Worm (Caenorhabditis elegans) whole organism, L4 larva: ENCODE measurements around the gene srz-6.

Experiments
- D1046.2 ChIP-seq: fragments of 200-800 bp; sonication (Bioruptor generic); IDR thresholded peaks from 2 replicates; pipeline ENCODE4 v1.3.6; 2022; ENCODE audit warnings: missing genetic modification characterization, missing compliant biosample characterization
- F44E2.7 ChIP-seq: fragments of 200-800 bp; sonication (Bioruptor generic); IDR thresholded peaks from 2 replicates; pipeline ENCODE4 v2.1.2; 2022; ENCODE audit warnings: missing genetic modification characterization, missing compliant biosample characterization
- R02D3.7 ChIP-seq: fragments of 150-350 bp; sonication (generic microtip); optimal IDR thresholded peaks from 3 replicates; lab custom pipeline; 2014; ENCODE audit warnings: missing biosample characterization, missing genetic modification characterization
- T26A8.4 ChIP-seq: fragments of 200-800 bp; sonication (Bioruptor generic); IDR thresholded peaks from 2 replicates; pipeline ENCODE4 v1.3.6; 2022; ENCODE audit warnings: missing genetic modification characterization, missing compliant biosample characterization
- Y105C5A.15 ChIP-seq: fragments of 200-800 bp; sonication (Bioruptor generic); IDR thresholded peaks from 2 replicates; pipeline ENCODE4 v1.3.6; 2022; ENCODE audit warnings: missing genetic modification characterization, missing compliant biosample characterization
- Y5F2A.4 ChIP-seq: fragments of 200-800 bp; sonication (Bioruptor generic); optimal IDR thresholded peaks from 2 replicates; lab custom pipeline; 2018; ENCODE audit warnings: mild to moderate bottlenecking, missing genetic modification characterization, missing compliant biosample characterization
- ZK337.2 ChIP-seq: fragments of 200-800 bp; sonication (Bioruptor generic); IDR thresholded peaks from 2 replicates; pipeline ENCODE4 v1.3.6; 2022; ENCODE audit warnings: missing genetic modification reagents, missing genetic modification characterization, missing compliant biosample characterization
- ZK546.5 ChIP-seq, 2 experiments: sonication (generic microtip); optimal IDR thresholded peaks; 2 replicates each; lab custom pipeline; 2017; ENCODE audit warnings: missing biosample characterization in 2 of 2, missing genetic modification characterization in 2 of 2
- aha-1 ChIP-seq: fragments of 150-350 bp; peaks from one replicate; lab custom pipeline; 2014; ENCODE audit warnings: missing biosample characterization, missing genetic modification characterization
- aly-2 ChIP-seq: sonication (generic microtip); optimal IDR thresholded peaks from 2 replicates; lab custom pipeline; 2018; ENCODE audit warnings: missing biosample characterization, missing genetic modification characterization
- ama-1 ChIP-seq: fragments of 150-350 bp; optimal IDR thresholded peaks from 2 replicates; lab custom pipeline; 2014; ENCODE audit warnings: inconsistent platforms, mixed read lengths
- arid-1 ChIP-seq: fragments of 200-800 bp; sonication (Bioruptor generic); conservative IDR thresholded peaks from 2 replicates; pipeline ENCODE4 v1.3.6; 2022; ENCODE audit warnings: missing genetic modification reagents, missing genetic modification characterization, missing compliant biosample characterization
- dmd-6 ChIP-seq: fragments of 200-800 bp; sonication (Bioruptor generic); IDR thresholded peaks from 2 replicates; pipeline ENCODE4 v1.3.6; 2022; ENCODE audit warnings: missing genetic modification reagents, missing genetic modification characterization, missing compliant biosample characterization
- dmd-9 ChIP-seq: fragments of 200-800 bp; sonication (Bioruptor generic); IDR thresholded peaks from 2 replicates; pipeline ENCODE4 v1.3.6; 2022; ENCODE audit warnings: missing genetic modification reagents, missing genetic modification characterization, missing compliant biosample characterization
- dpl-1 ChIP-seq: fragments of 150-350 bp; optimal IDR thresholded peaks from 2 replicates; lab custom pipeline; 2014; ENCODE audit warnings: missing biosample characterization, missing genetic modification reagents, missing genetic modification characterization
- duxl-1 ChIP-seq: sonication (generic microtip); optimal IDR thresholded peaks from 2 replicates; lab custom pipeline; 2016; ENCODE audit warnings: mild to moderate bottlenecking, missing genetic modification characterization, moderate library complexity, missing compliant biosample characterization; ENCODE audit not compliant: poor library complexity
- egl-43 ChIP-seq: fragments of 200-800 bp; sonication (Bioruptor generic); IDR thresholded peaks from 2 replicates; pipeline ENCODE4 v1.3.6; 2022; ENCODE audit warnings: missing genetic modification reagents, missing genetic modification characterization, missing compliant biosample characterization
- fkh-10 ChIP-seq: fragments of 150-350 bp; optimal IDR thresholded peaks from 2 replicates; lab custom pipeline; 2014; ENCODE audit warnings: missing biosample characterization, missing genetic modification reagents, missing genetic modification characterization
- gei-8 ChIP-seq: fragments of 200-800 bp; sonication (Bioruptor generic); optimal IDR thresholded peaks from 2 replicates; lab custom pipeline; 2018; ENCODE audit warnings: mild to moderate bottlenecking, missing genetic modification characterization, missing compliant biosample characterization
- hlh-11 ChIP-seq: fragments of 200-800 bp; sonication (Bioruptor generic); optimal IDR thresholded peaks from 2 replicates; lab custom pipeline; 2018; ENCODE audit warnings: mild to moderate bottlenecking, missing genetic modification characterization, missing compliant biosample characterization
- hlh-30 ChIP-seq: sonication (generic microtip); optimal IDR thresholded peaks from 2 replicates; lab custom pipeline; 2017; ENCODE audit warnings: antibody characterized with exemption, mild to moderate bottlenecking, missing genetic modification characterization, missing compliant biosample characterization; ENCODE audit not compliant: insufficient read depth
- lin-1 ChIP-seq: fragments of 200-800 bp; sonication (Bioruptor generic); IDR thresholded peaks from 2 replicates; pipeline ENCODE4 v1.3.6; 2022; ENCODE audit warnings: missing genetic modification reagents, missing genetic modification characterization, missing compliant biosample characterization
- mxl-2 ChIP-seq: fragments of 200-800 bp; sonication (Bioruptor generic); conservative IDR thresholded peaks from 2 replicates; pipeline ENCODE4 v1.3.6; 2022; ENCODE audit warnings: missing genetic modification reagents, missing genetic modification characterization, missing compliant biosample characterization
- mxl-3 ChIP-seq: fragments of 200-800 bp; sonication (Bioruptor generic); optimal IDR thresholded peaks from 2 replicates; lab custom pipeline; 2018; ENCODE audit warnings: mild to moderate bottlenecking, missing genetic modification characterization, missing compliant biosample characterization
- nhr-10 ChIP-seq: fragments of 150-350 bp; optimal IDR thresholded peaks from 2 replicates; lab custom pipeline; 2014; ENCODE audit warnings: missing biosample characterization, missing genetic modification characterization
- nhr-11 ChIP-seq: fragments of 150-350 bp; optimal IDR thresholded peaks from 2 replicates; lab custom pipeline; 2014; ENCODE audit warnings: missing biosample characterization, missing genetic modification characterization
- nhr-48 ChIP-seq: sonication (generic microtip); optimal IDR thresholded peaks from 2 replicates; lab custom pipeline; 2016; ENCODE audit warnings: mild to moderate bottlenecking, missing genetic modification characterization, missing compliant biosample characterization
- pha-4 ChIP-seq, 2 experiments: fragments of 150-350 bp in 1 of 2; fragments of 200-800 bp in 1 of 2; sonication (Bioruptor generic) in 1 of 2; IDR thresholded peaks in 1 of 2; optimal IDR thresholded peaks in 1 of 2; 2 replicates each; pipeline versions ENCODE4 v1.3.6 to Lab custom; 2014 to 2022; ENCODE audit warnings: missing genetic modification characterization in 2 of 2, missing genetic modification reagents in 2 of 2, missing biosample characterization in 1 of 2, missing compliant biosample characterization in 1 of 2
- rbr-2 ChIP-seq: sonication (generic microtip); optimal IDR thresholded peaks from 2 replicates; lab custom pipeline; 2016; ENCODE audit warnings: missing genotype, missing genetic modification characterization, missing compliant biosample characterization
- saeg-2 ChIP-seq: fragments of 200-800 bp; sonication (Bioruptor generic); IDR thresholded peaks from 2 replicates; pipeline ENCODE4 v1.3.6; 2022; ENCODE audit warnings: missing genetic modification reagents, missing genetic modification characterization, missing compliant biosample characterization
- sdz-12 ChIP-seq: fragments of 200-800 bp; sonication (Bioruptor generic); optimal IDR thresholded peaks from 2 replicates; lab custom pipeline; 2018; ENCODE audit warnings: mild to moderate bottlenecking, missing genetic modification characterization, missing compliant biosample characterization
- set-16 ChIP-seq: fragments of 200-800 bp; sonication (Bioruptor generic); IDR thresholded peaks from 2 replicates; pipeline ENCODE4 v1.3.6; 2022; ENCODE audit warnings: missing genetic modification reagents, missing genetic modification characterization, missing compliant biosample characterization
- snpc-1.2 ChIP-seq: fragments of 200-800 bp; sonication (Bioruptor generic); IDR thresholded peaks from 2 replicates; pipeline ENCODE4 v1.3.6; 2022; ENCODE audit warnings: missing genetic modification reagents, missing genetic modification characterization, missing compliant biosample characterization
- spr-1 ChIP-seq: sonication (generic microtip); optimal IDR thresholded peaks from 2 replicates; lab custom pipeline; 2016; ENCODE audit warnings: mild to moderate bottlenecking, missing genetic modification characterization, missing compliant biosample characterization
- unc-62 ChIP-seq, 3 experiments: fragments of 150-350 bp in 1 of 3; sonication (generic microtip); optimal IDR thresholded peaks in 2 of 3; peaks in 1 of 3; 1 replicate in 1 of 3; 2 replicates in 2 of 3; lab custom pipeline; 2014 to 2017; ENCODE audit warnings: missing biosample characterization in 3 of 3, missing genetic modification characterization in 3 of 3, missing genetic modification reagents in 3 of 3, missing genotype in 1 of 3
- vab-7 ChIP-seq: fragments of 200-800 bp; sonication (Bioruptor generic); IDR thresholded peaks from 2 replicates; pipeline ENCODE4 v1.3.6; 2022; ENCODE audit warnings: missing genetic modification reagents, missing genetic modification characterization, missing compliant biosample characterization
- zfp-2 ChIP-seq: sonication (generic microtip); optimal IDR thresholded peaks from 2 replicates; lab custom pipeline; 2016; ENCODE audit warnings: mild to moderate bottlenecking, missing genetic modification characterization, missing compliant biosample characterization
- zfp-3 ChIP-seq: fragments of 200-800 bp; sonication (Bioruptor generic); conservative IDR thresholded peaks from 2 replicates; pipeline ENCODE4 v1.3.6; 2022; ENCODE audit warnings: missing genetic modification reagents, missing genetic modification characterization, missing compliant biosample characterization
- zip-11 ChIP-seq: fragments of 200-800 bp; sonication (Bioruptor generic); IDR thresholded peaks from 2 replicates; pipeline ENCODE4 v1.3.6; 2022; ENCODE audit warnings: missing genetic modification characterization, missing compliant biosample characterization
- zip-2 ChIP-seq: fragments of 150-350 bp; optimal IDR thresholded peaks from 2 replicates; lab custom pipeline; 2014; ENCODE audit warnings: missing biosample characterization, missing genetic modification characterization
- ztf-11 ChIP-seq: fragments of 150-350 bp; optimal IDR thresholded peaks from 2 replicates; lab custom pipeline; 2014; ENCODE audit warnings: missing biosample characterization, missing genetic modification characterization

Gene srz-6

ce11 chrII:12485060-12485459 lies 7.0 kb upstream of the srz-6 start, which contains the start of gene F15A4.10:
F15A4.10 (minus strand) TSS chrII:12485160.
- TF ChIP-seq nhr-48 (tag; lab: Kevin White, UChicago), result no peak
- TF ChIP-seq hlh-11 (tag; lab: Kevin White, UChicago), result no peak
- TF ChIP-seq unc-62 (GFP tag; optimal IDR thresholded peaks at IDR 0.05 in 1 of 2; lab: Kevin White, UChicago), result no peak
- TF ChIP-seq unc-62 (tag; optimal IDR thresholded peaks at IDR 0.05; lab: Kevin White, UChicago), result no peak
- TF ChIP-seq vab-7, result no peak
- 0 out of 2 replicates have a peak, but pooled peaks have one; percentile 0 for TF ChIP-seq set-16 (GFP tag; lab: Robert Waterston, UW)
- no peak for TF ChIP-seq saeg-2 (GFP tag; lab: Robert Waterston, UW)
- no peak for TF ChIP-seq mxl-3 (GFP tag; lab: Kevin White, UChicago)
- no peak for TF ChIP-seq zfp-3 (GFP tag; lab: Robert Waterston, UW)

ce11 chrII:12488810-12489209 lies 3.2 kb upstream of the srz-6 start:
- TF ChIP-seq vab-7 (no peak), R02D3.7 (no peak), ZK337.2 (GFP tag; lab: Robert Waterston, UW) (no peak), gei-8 (GFP tag; lab: Kevin White, UChicago) (no peak)

ce11 chrII:12489903-12490302 lies 2.1 kb upstream of the srz-6 start, which contains the start of gene T21B4.15:
T21B4.15 (plus strand) TSS chrII:12490203.
- TF ChIP-seq ZK546.5 (tag; optimal IDR thresholded peaks at IDR 0.05; lab: Kevin White, UChicago), result no peak
- no peak for TF ChIP-seq ZK337.2 (GFP tag; lab: Robert Waterston, UW)
- no peak for TF ChIP-seq F44E2.7
- TF ChIP-seq rbr-2 (tag; lab: Kevin White, UChicago), result no peak
- no peak for TF ChIP-seq hlh-30 (tag; lab: Kevin White, UChicago)
- no peak for TF ChIP-seq lin-1 (GFP tag; lab: Robert Waterston, UW)
- TF ChIP-seq nhr-11 (tag; lab: Kevin White, UChicago), result no peak
- no peak for TF ChIP-seq egl-43 (GFP tag; lab: Robert Waterston, UW)
- no peak for TF ChIP-seq ztf-11 (tag; lab: Kevin White, UChicago)
- no peak for TF ChIP-seq sdz-12 (GFP tag; lab: Kevin White, UChicago)
- no peak for TF ChIP-seq hlh-11 (tag; lab: Kevin White, UChicago)
- TF ChIP-seq zip-2 (tag; lab: Kevin White, UChicago), result no peak
- TF ChIP-seq mxl-2 (GFP tag; lab: Robert Waterston, UW), result no peak
- TF ChIP-seq nhr-10, result no peak
- no peak for TF ChIP-seq D1046.2 (GFP tag; lab: Robert Waterston, UW)
- no peak for TF ChIP-seq dmd-6 (GFP tag; lab: Robert Waterston, UW)
- TF ChIP-seq spr-1 (tag; lab: Kevin White, UChicago), result no peak
- no peak for TF ChIP-seq fkh-10 (GFP tag; lab: Kevin White, UChicago)

ce11 chrII:12494067-12494477 lies 2.0 kb downstream of the srz-6 start:
- TF ChIP-seq set-16 (GFP tag; lab: Robert Waterston, UW) (peak; percentile 98), lin-1 (GFP tag; lab: Robert Waterston, UW) (no peak), pha-4 (GFP tag; IDR thresholded peaks at IDR 0.05; lab: Robert Waterston, UW) (0 out of 2 replicates have a peak, but pooled peaks have one; percentile 49), pha-4 (tag; optimal IDR thresholded peaks at IDR 0.05; lab: Kevin White, UChicago) (no peak)

ce11 chrII:12494556-12495131 lies 2.6 kb downstream of the srz-6 start, which contains the start of gene col-85:
col-85 (minus strand) TSS chrII:12495095.
- TF ChIP-seq zip-11 (GFP tag; lab: Robert Waterston, UW), result 0 out of 2 replicates have a peak, but pooled peaks have one; percentile 53
- TF ChIP-seq dmd-6 (GFP tag; lab: Robert Waterston, UW), result peak; percentile 79
- TF ChIP-seq T26A8.4 (GFP tag; lab: Robert Waterston, UW), result peak; percentile 92
- TF ChIP-seq zfp-2 (tag; lab: Kevin White, UChicago), result peak; percentile 48
- peak; percentile 89 for TF ChIP-seq lin-1 (GFP tag; lab: Robert Waterston, UW)
- TF ChIP-seq arid-1 (GFP tag; lab: Robert Waterston, UW), result peak; percentile 91
- TF ChIP-seq aha-1, result peak; percentile 94
- peak; percentile 66 for TF ChIP-seq hlh-11 (tag; lab: Kevin White, UChicago)
- no peak for TF ChIP-seq ama-1 (lab: Kevin White, UChicago)
- TF ChIP-seq dmd-9 (GFP tag; lab: Robert Waterston, UW), result peak; percentile 87
- peak; percentile 90; the same call in 1 of the 2 replicates for TF ChIP-seq Y105C5A.15 (GFP tag; lab: Robert Waterston, UW)
- TF ChIP-seq zfp-3 (GFP tag; lab: Robert Waterston, UW), result peak; percentile 73
- no peak for TF ChIP-seq aly-2 (tag; lab: Kevin White, UChicago)
- TF ChIP-seq zip-2 (tag; lab: Kevin White, UChicago), result peak; percentile 60
- peak; percentile 82 for TF ChIP-seq duxl-1 (tag; lab: Kevin White, UChicago)
- peak; percentile 59 for TF ChIP-seq dpl-1
- TF ChIP-seq Y5F2A.4 (GFP tag; lab: Kevin White, UChicago), result peak; percentile 79
- peak; percentile 88 for TF ChIP-seq snpc-1.2 (GFP tag; lab: Robert Waterston, UW)
